Worm (Caenorhabditis elegans) whole organism, midembryonic: ENCODE data around the gene ZK938.10.

Experiments used
- T22C8.4 ChIP-seq: fragments of 200-800 bp; sonication (Bioruptor generic); IDR thresholded peaks from 2 replicates; pipeline ENCODE4 v1.3.6; 2022; ENCODE audit warnings: missing genetic modification characterization, missing compliant biosample characterization
- cog-1 ChIP-seq: sonication (generic microtip); optimal IDR thresholded peaks from 2 replicates; lab custom pipeline; 2016; ENCODE audit warnings: missing genetic modification characterization, missing compliant biosample characterization
- flt-1 ChIP-seq: fragments of 200-800 bp; sonication (Bioruptor generic); IDR thresholded peaks from 2 replicates; pipeline ENCODE4 v1.3.6; 2022; ENCODE audit warnings: missing genetic modification characterization, missing compliant biosample characterization
- klf-2 ChIP-seq: fragments of 200-800 bp; sonication (Bioruptor generic); conservative IDR thresholded peaks from 2 replicates; pipeline ENCODE4 v1.3.6; 2022; ENCODE audit warnings: missing genetic modification reagents, missing genetic modification characterization, missing compliant biosample characterization
- ref-1 ChIP-seq: fragments of 200-800 bp; sonication (Bioruptor generic); conservative IDR thresholded peaks from 2 replicates; pipeline ENCODE4 v1.3.6; 2022; ENCODE audit warnings: missing genetic modification reagents, missing genetic modification characterization, missing compliant biosample characterization
- tab-1 ChIP-seq: fragments of 200-800 bp; sonication (Bioruptor generic); IDR thresholded peaks from 2 replicates; pipeline ENCODE4 v1.3.6; 2022; ENCODE audit warnings: missing genetic modification characterization, missing compliant biosample characterization
- ztf-23 ChIP-seq: fragments of 200-800 bp; sonication (Bioruptor generic); IDR thresholded peaks from 2 replicates; pipeline ENCODE4 v1.3.6; 2022; ENCODE audit warnings: missing genetic modification reagents, missing genetic modification characterization, missing compliant biosample characterization
- ztf-29 ChIP-seq: fragments of 200-800 bp; sonication (Bioruptor generic); IDR thresholded peaks from 2 replicates; pipeline ENCODE4 v1.3.6; 2022; ENCODE audit warnings: missing genetic modification reagents, missing genetic modification characterization, missing compliant biosample characterization

- TF ChIP-seq klf-2: no peak
- TF ChIP-seq flt-1 (GFP tag; lab: Robert Waterston, UW): no peak
- TF ChIP-seq ref-1 (GFP tag; lab: Robert Waterston, UW): no peak
- no peak for TF ChIP-seq T22C8.4
- TF ChIP-seq tab-1: no peak
- no peak for TF ChIP-seq cog-1 (tag; lab: Kevin White, UChicago)
- TF ChIP-seq ztf-23 (GFP tag; lab: Robert Waterston, UW): no peak
- no peak for TF ChIP-seq ztf-29 (GFP tag; lab: Robert Waterston, UW)
These were observed 17.4 kb upstream of the ZK938.10 start for ce11 chrII:9868207-9868606.
